Worm (Caenorhabditis elegans) whole organism, L1 larva: ENCODE results near the gene mrps-21.

Experiments used
- C16A3.4 ChIP-seq: fragments of 150-350 bp; optimal IDR thresholded peaks from 2 replicates; lab custom pipeline; 2014; ENCODE audit warnings: missing biosample characterization, missing genetic modification characterization
- C34B4.2 ChIP-seq: sonication (generic microtip); optimal IDR thresholded peaks from 2 replicates; lab custom pipeline; 2017; ENCODE audit warnings: mild to moderate bottlenecking, missing genetic modification characterization, missing compliant biosample characterization
- ceh-63 ChIP-seq: fragments of 200-800 bp; sonication (Bioruptor generic); optimal IDR thresholded peaks from 2 replicates; lab custom pipeline; 2018; ENCODE audit warnings: mild to moderate bottlenecking, missing genetic modification characterization, missing compliant biosample characterization
- ceh-8 ChIP-seq: fragments of 200-800 bp; sonication (Bioruptor generic); optimal IDR thresholded peaks from 2 replicates; lab custom pipeline; 2018; ENCODE audit warnings: mild to moderate bottlenecking, missing genetic modification characterization, moderate library complexity, missing compliant biosample characterization
- ceh-88 ChIP-seq: fragments of 200-800 bp; sonication (Bioruptor generic); IDR thresholded peaks from 2 replicates; pipeline ENCODE4 v1.3.6; 2022; ENCODE audit warnings: missing genetic modification characterization, missing compliant biosample characterization
- ceh-90 ChIP-seq: sonication (generic microtip); optimal IDR thresholded peaks from 2 replicates; lab custom pipeline; 2016; ENCODE audit warnings: missing genetic modification characterization, missing compliant biosample characterization
- dpl-1 ChIP-seq, 3 experiments: fragments of 150-350 bp in 2 of 3; sonication (generic microtip) in 1 of 3; optimal IDR thresholded peaks; 2 replicates each; lab custom pipeline; 2014 to 2017; ENCODE audit warnings: missing biosample characterization in 3 of 3, missing genetic modification characterization in 3 of 3, missing genetic modification reagents in 3 of 3
- dsc-1 ChIP-seq: sonication (generic microtip); optimal IDR thresholded peaks from 2 replicates; lab custom pipeline; 2016; ENCODE audit warnings: mild to moderate bottlenecking, missing genetic modification characterization, missing compliant biosample characterization
- efl-1 ChIP-seq, 4 experiments: fragments of 150-350 bp; optimal IDR thresholded peaks in 3 of 4; peaks in 1 of 4; 1 replicate in 1 of 4; 2 replicates in 3 of 4; lab custom pipeline; 2014; ENCODE audit warnings: missing biosample characterization in 2 of 4, missing genetic modification characterization in 2 of 4, missing genetic modification reagents in 2 of 4
- efl-3 ChIP-seq: fragments of 200-800 bp; sonication (Bioruptor generic); optimal IDR thresholded peaks from 2 replicates; lab custom pipeline; 2018; ENCODE audit warnings: mild to moderate bottlenecking, missing genetic modification characterization, missing compliant biosample characterization
- egl-13 ChIP-seq: sonication (generic microtip); optimal IDR thresholded peaks from 2 replicates; lab custom pipeline; 2016; ENCODE audit warnings: missing genotype, missing genetic modification reagents, missing genetic modification characterization, missing compliant biosample characterization
- fkh-10 ChIP-seq: sonication (generic microtip); optimal IDR thresholded peaks from 2 replicates; lab custom pipeline; 2017; ENCODE audit warnings: missing biosample characterization, missing genetic modification reagents, missing genetic modification characterization
- fkh-8 ChIP-seq: sonication (generic microtip); optimal IDR thresholded peaks from 2 replicates; lab custom pipeline; 2016; ENCODE audit warnings: mild to moderate bottlenecking, missing genetic modification characterization, missing compliant biosample characterization
- grh-1 ChIP-seq: fragments of 200-800 bp; sonication (Bioruptor generic); IDR thresholded peaks from 2 replicates; pipeline ENCODE4 v1.3.6; 2022; ENCODE audit warnings: missing genetic modification reagents, missing genetic modification characterization, missing compliant biosample characterization
- isw-1 ChIP-seq: fragments of 200-800 bp; sonication (Bioruptor generic); IDR thresholded peaks from 2 replicates; pipeline ENCODE4 v1.3.6; 2022; ENCODE audit warnings: missing genetic modification characterization, missing compliant biosample characterization
- jun-1 ChIP-seq: fragments of 150-350 bp; optimal IDR thresholded peaks from 2 replicates; lab custom pipeline; 2014; ENCODE audit warnings: missing biosample characterization, missing genetic modification reagents, missing genetic modification characterization
- lin-13 ChIP-seq: fragments of 150-350 bp; optimal IDR thresholded peaks from 2 replicates; lab custom pipeline; 2014; ENCODE audit warnings: missing biosample characterization, missing genetic modification reagents, missing genetic modification characterization
- lin-15B ChIP-seq: fragments of 150-350 bp; sonication (generic microtip); optimal IDR thresholded peaks from 3 replicates; lab custom pipeline; 2014; ENCODE audit warnings: missing biosample characterization, missing genetic modification characterization
- lin-39 ChIP-seq: fragments of 150-350 bp; optimal IDR thresholded peaks from 2 replicates; lab custom pipeline; 2014; ENCODE audit warnings: missing biosample characterization, missing genetic modification reagents, missing genetic modification characterization
- lir-3 ChIP-seq: sonication (generic microtip); optimal IDR thresholded peaks from 2 replicates; lab custom pipeline; 2016; ENCODE audit warnings: mild to moderate bottlenecking, missing genetic modification characterization, moderate library complexity, missing compliant biosample characterization; ENCODE audit not compliant: poor library complexity
- lsy-2 ChIP-seq, 2 experiments: fragments of 150-350 bp; optimal IDR thresholded peaks; 2 replicates each; lab custom pipeline; 2014; ENCODE audit warnings: missing biosample characterization in 2 of 2, missing genetic modification characterization in 2 of 2
- mdl-1 ChIP-seq, 2 experiments: fragments of 150-350 bp; optimal IDR thresholded peaks; 2 replicates each; lab custom pipeline; 2014 to 2017; ENCODE audit warnings: missing biosample characterization in 2 of 2, missing genetic modification characterization in 2 of 2, inconsistent platforms in 1 of 2
- nhr-47 ChIP-seq: sonication (generic microtip); optimal IDR thresholded peaks from 2 replicates; lab custom pipeline; 2016; ENCODE audit warnings: mild to moderate bottlenecking, missing genetic modification characterization, moderate library complexity, missing compliant biosample characterization
- nhr-71 ChIP-seq: sonication (generic microtip); optimal IDR thresholded peaks from 2 replicates; lab custom pipeline; 2016; ENCODE audit warnings: mild to moderate bottlenecking, missing genetic modification characterization, moderate library complexity, missing compliant biosample characterization
- nhr-76 ChIP-seq: sonication (generic microtip); optimal IDR thresholded peaks from 2 replicates; lab custom pipeline; 2017; ENCODE audit warnings: missing biosample characterization, missing genetic modification characterization
- nhr-84 ChIP-seq: sonication (generic microtip); optimal IDR thresholded peaks from 2 replicates; lab custom pipeline; 2017; ENCODE audit warnings: missing biosample characterization, missing genetic modification characterization
- pax-3 ChIP-seq: fragments of 200-800 bp; sonication (Bioruptor generic); optimal IDR thresholded peaks from 2 replicates; lab custom pipeline; 2018; ENCODE audit warnings: mild to moderate bottlenecking, missing genetic modification characterization, moderate library complexity, missing compliant biosample characterization
- pqm-1 ChIP-seq: sonication (generic microtip); optimal IDR thresholded peaks from 3 replicates; lab custom pipeline; 2017; ENCODE audit warnings: missing biosample characterization, missing genetic modification characterization
- rnt-1 ChIP-seq: sonication (generic microtip); optimal IDR thresholded peaks from 2 replicates; lab custom pipeline; 2016; ENCODE audit warnings: mild to moderate bottlenecking, missing genetic modification characterization, moderate library complexity, missing compliant biosample characterization
- skn-1 ChIP-seq: fragments of 150-350 bp; optimal IDR thresholded peaks from 2 replicates; lab custom pipeline; 2014; ENCODE audit warnings: missing biosample characterization, missing genetic modification characterization
- sox-4 ChIP-seq: sonication (generic microtip); optimal IDR thresholded peaks from 2 replicates; lab custom pipeline; 2016; ENCODE audit warnings: missing genetic modification characterization, missing compliant biosample characterization
- sptf-1 ChIP-seq: fragments of 150-350 bp; optimal IDR thresholded peaks from 2 replicates; lab custom pipeline; 2014; ENCODE audit warnings: missing biosample characterization, missing genetic modification characterization
- swsn-7 ChIP-seq: sonication (generic microtip); optimal IDR thresholded peaks from 2 replicates; lab custom pipeline; 2016; ENCODE audit warnings: missing genetic modification characterization, missing compliant biosample characterization
- unc-62 ChIP-seq: fragments of 150-350 bp; optimal IDR thresholded peaks from 2 replicates; lab custom pipeline; 2014; ENCODE audit warnings: missing biosample characterization, missing genetic modification reagents, missing genetic modification characterization
- unc-86 ChIP-seq: sonication (generic microtip); optimal IDR thresholded peaks from 2 replicates; lab custom pipeline; 2016; ENCODE audit warnings: missing genetic modification characterization, missing compliant biosample characterization
- unc-98 ChIP-seq: fragments of 200-800 bp; sonication (Bioruptor generic); IDR thresholded peaks from 2 replicates; pipeline ENCODE4 v1.3.6; 2022; ENCODE audit warnings: missing genetic modification characterization, missing compliant biosample characterization
- xbp-1 ChIP-seq: sonication (generic microtip); optimal IDR thresholded peaks from 2 replicates; lab custom pipeline; 2016; ENCODE audit warnings: missing genetic modification characterization, missing compliant biosample characterization
- zip-4 ChIP-seq: fragments of 200-800 bp; sonication (Bioruptor generic); optimal IDR thresholded peaks from 2 replicates; lab custom pipeline; 2018; ENCODE audit warnings: mild to moderate bottlenecking, missing genetic modification characterization, moderate library complexity, missing compliant biosample characterization

mrps-21 gene

DNA sequence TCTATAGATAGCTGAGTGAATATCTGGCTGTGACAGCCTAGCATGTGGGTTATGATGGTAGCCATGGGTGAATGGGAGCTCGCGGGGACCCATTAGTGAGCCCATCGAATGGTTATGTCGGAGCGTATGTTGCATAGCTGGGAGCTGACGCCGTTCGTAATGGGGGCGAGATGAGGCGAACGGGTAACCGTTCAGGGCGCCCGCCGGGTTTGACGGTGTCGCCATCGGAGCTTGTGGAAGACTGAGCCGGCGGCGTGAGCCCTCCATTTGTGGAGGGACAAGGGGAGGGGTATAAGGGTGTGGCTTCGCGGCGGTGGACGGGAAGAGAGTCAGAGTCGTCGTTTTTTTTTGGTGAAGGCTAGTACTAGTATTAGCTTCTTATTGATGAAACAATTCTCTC is 35.5 kb downstream of the mrps-21 start:
- no peak for TF ChIP-seq unc-62 (GFP tag; lab: Kevin White, UChicago)
- no peak for TF ChIP-seq efl-1 (optimal IDR thresholded peaks at IDR 0.05; lab: Kevin White, UChicago)
- TF ChIP-seq efl-1 (GFP tag; optimal IDR thresholded peaks at IDR 0.05 in 1 of 2; lab: Kevin White, UChicago) = peak in 1 of 2 experiments; percentile 41

ce11 chrIV:4613516-4613915 is 45.8 kb downstream of the mrps-21 start:
- TF ChIP-seq fkh-10 (GFP tag; lab: Kevin White, UChicago) (peak; percentile 11), ceh-8 (GFP tag; lab: Kevin White, UChicago) (no peak), nhr-47 (tag; lab: Kevin White, UChicago) (peak; percentile 72), ceh-88 (GFP tag; lab: Robert Waterston, UW) (no peak), unc-98 (GFP tag; lab: Robert Waterston, UW) (no peak), mdl-1 (tag; optimal IDR thresholded peaks at IDR 0.05; lab: Kevin White, UChicago) (no peak), nhr-71 (tag; lab: Kevin White, UChicago) (peak; percentile 59), dsc-1 (tag; lab: Kevin White, UChicago) (peak; percentile 96), zip-4 (GFP tag; lab: Kevin White, UChicago) (no peak), skn-1 (tag; lab: Kevin White, UChicago) (no peak), rnt-1 (tag; lab: Kevin White, UChicago) (no peak), dpl-1 (GFP tag; optimal IDR thresholded peaks at IDR 0.05; lab: Kevin White, UChicago) (no peak), lin-39 (no peak), lir-3 (tag; lab: Kevin White, UChicago) (no peak), efl-3 (no peak), jun-1 (tag; lab: Kevin White, UChicago) (peak; percentile 17), unc-86 (tag; lab: Kevin White, UChicago) (no peak), sox-4 (tag; lab: Kevin White, UChicago) (peak; percentile 32), nhr-76 (tag; lab: Kevin White, UChicago) (no peak), pax-3 (tag; lab: Kevin White, UChicago) (peak; percentile 64), fkh-8 (peak; percentile 86), lin-13 (GFP tag; lab: Kevin White, UChicago) (no peak), lsy-2 (tag; optimal IDR thresholded peaks at IDR 0.05; lab: Kevin White, UChicago) (no peak), egl-13 (peak; percentile 66), lin-15B (tag; lab: Kevin White, UChicago) (no peak), C16A3.4 (tag; lab: Kevin White, UChicago) (no peak)

ce11 chrIV:4612597-4612996 is 46.7 kb downstream of the mrps-21 start:
- TF ChIP-seq C34B4.2 (tag; lab: Kevin White, UChicago) (no peak), ceh-63 (GFP tag; lab: Kevin White, UChicago) (no peak), grh-1 (no peak), swsn-7 (tag; lab: Kevin White, UChicago) (no peak), isw-1 (GFP tag; lab: Robert Waterston, UW) (no peak), mdl-1 (tag; optimal IDR thresholded peaks at IDR 0.05; lab: Kevin White, UChicago) (no peak), C16A3.4 (tag; lab: Kevin White, UChicago) (no peak), lin-15B (tag; lab: Kevin White, UChicago) (no peak), xbp-1 (tag; lab: Kevin White, UChicago) (no peak), fkh-8 (no peak), ceh-90 (tag; lab: Kevin White, UChicago) (no peak), nhr-84 (tag; lab: Kevin White, UChicago) (no peak), pqm-1 (tag; lab: Kevin White, UChicago) (no peak), sptf-1 (tag; lab: Kevin White, UChicago) (no peak), lin-39 (no peak)
